Fruit fly (Drosophila melanogaster) whole organism, embryonic: ENCODE measurements around the gene Bap111.
A peak's percentile ranks its signal among the peaks of the same experiment; 100 is the strongest.

Experiments
- Abd-B ChIP-seq: fragments of 200-800 bp; sonication (Bioruptor generic); optimal IDR thresholded peaks from 2 replicates; lab custom pipeline; 2018; ENCODE audit warnings: missing biosample characterization, mild to moderate bottlenecking, missing genetic modification characterization, moderate library complexity
- BEAF-32 ChIP-seq: fragments of 200-800 bp; sonication (Bioruptor generic); optimal IDR thresholded peaks from 3 replicates; lab custom pipeline; 2017; ENCODE audit warnings: missing biosample characterization, missing genetic modification characterization, mild to moderate bottlenecking, moderate library complexity, missing genetic modification reagents
- CG10147 ChIP-seq: fragments of 200-800 bp; sonication (Bioruptor generic); optimal IDR thresholded peaks from 2 replicates; lab custom pipeline; 2019; ENCODE audit warnings: missing biosample characterization, mild to moderate bottlenecking, missing genetic modification characterization, moderate library complexity
- CG10431 ChIP-seq: fragments of 200-800 bp; sonication (Bioruptor generic); optimal IDR thresholded peaks from 3 replicates; lab custom pipeline; 2018; ENCODE audit warnings: missing biosample characterization, mild to moderate bottlenecking, missing genetic modification characterization
- CG10543 ChIP-seq: fragments of 200-800 bp; sonication (Bioruptor generic); optimal IDR thresholded peaks from 3 replicates; lab custom pipeline; 2017; ENCODE audit warnings: missing biosample characterization, mild to moderate bottlenecking, missing genetic modification characterization, moderate library complexity
- CG11085 ChIP-seq: fragments of 200-800 bp; sonication (Bioruptor generic); IDR thresholded peaks from 2 replicates; pipeline ENCODE4 v1.3.6; 2022; ENCODE audit warnings: missing biosample characterization, missing genetic modification characterization
- CG11093 ChIP-seq: fragments of 200-800 bp; sonication (Bioruptor generic); IDR thresholded peaks from 3 replicates; pipeline ENCODE4 v1.3.6; 2022; ENCODE audit warnings: missing biosample characterization, missing genetic modification characterization
- CG12744 ChIP-seq: fragments of 200-800 bp; sonication (Bioruptor generic); optimal IDR thresholded peaks from 2 replicates; lab custom pipeline; 2016; ENCODE audit warnings: missing biosample characterization, missing genetic modification characterization
- CG12942 ChIP-seq: fragments of 200-800 bp; sonication (Bioruptor generic); optimal IDR thresholded peaks from 3 replicates; lab custom pipeline; 2016; ENCODE audit warnings: missing biosample characterization, missing genetic modification characterization
- CG14050 ChIP-seq: fragments of 200-800 bp; sonication (Bioruptor generic); IDR thresholded peaks from 3 replicates; pipeline ENCODE4 v1.3.6; 2022; ENCODE audit warnings: missing biosample characterization, missing genetic modification characterization
- CG15073 ChIP-seq: fragments of 200-800 bp; sonication (Bioruptor generic); optimal IDR thresholded peaks from 2 replicates; lab custom pipeline; 2016; ENCODE audit warnings: missing biosample characterization, missing genetic modification characterization
- CG15514 ChIP-seq: fragments of 200-800 bp; sonication (Bioruptor generic); optimal IDR thresholded peaks from 3 replicates; lab custom pipeline; 2017; ENCODE audit warnings: missing biosample characterization, missing genetic modification characterization, mild to moderate bottlenecking, moderate library complexity, missing genetic modification reagents
- CG15601 ChIP-seq: fragments of 200-800 bp; sonication (Bioruptor generic); optimal IDR thresholded peaks from 3 replicates; lab custom pipeline; 2019; ENCODE audit warnings: missing biosample characterization, mild to moderate bottlenecking, missing genetic modification characterization, moderate library complexity
- CG16813 ChIP-seq: fragments of 200-800 bp; sonication (Bioruptor generic); IDR thresholded peaks from 3 replicates; pipeline ENCODE4 v1.3.6; 2022; ENCODE audit warnings: missing biosample characterization, missing genetic modification characterization; ENCODE audit not compliant: partially characterized antibody
- CG2120 ChIP-seq: fragments of 200-800 bp; sonication (Bioruptor generic); optimal IDR thresholded peaks from 3 replicates; lab custom pipeline; 2016; ENCODE audit warnings: missing biosample characterization, missing genetic modification characterization
- CG3065 ChIP-seq: fragments of 200-800 bp; sonication (Bioruptor generic); optimal IDR thresholded peaks from 2 replicates; lab custom pipeline; 2016; ENCODE audit warnings: missing biosample characterization, missing genetic modification characterization
- CG31224 ChIP-seq: fragments of 200-800 bp; sonication (Bioruptor generic); IDR thresholded peaks from 2 replicates; pipeline ENCODE4 v1.3.6; 2022; ENCODE audit warnings: missing biosample characterization, missing genetic modification characterization
- CG32767 ChIP-seq: fragments of 200-800 bp; sonication (Bioruptor generic); IDR thresholded peaks from 2 replicates; pipeline ENCODE4 v1.3.6; 2022; ENCODE audit warnings: missing biosample characterization, missing genetic modification characterization
- CG3281 ChIP-seq: fragments of 200-800 bp; sonication (Bioruptor generic); optimal IDR thresholded peaks from 3 replicates; lab custom pipeline; 2017; ENCODE audit warnings: missing biosample characterization, mild to moderate bottlenecking, missing genetic modification characterization
- CG3407 ChIP-seq: fragments of 200-800 bp; sonication (Bioruptor generic); optimal IDR thresholded peaks from 2 replicates; lab custom pipeline; 2018; ENCODE audit warnings: missing biosample characterization, mild to moderate bottlenecking, missing genetic modification characterization
- CG6254 ChIP-seq: fragments of 200-800 bp; sonication (Bioruptor generic); optimal IDR thresholded peaks from 3 replicates; lab custom pipeline; 2017; ENCODE audit warnings: mild to moderate bottlenecking, missing biosample characterization, missing genetic modification reagents, missing genetic modification characterization
- CG7372 ChIP-seq: fragments of 200-800 bp; sonication (Bioruptor generic); IDR thresholded peaks from 2 replicates; pipeline ENCODE4 v1.3.6; 2022; ENCODE audit warnings: missing biosample characterization, missing genetic modification characterization
- CG7786 ChIP-seq: fragments of 200-800 bp; sonication (Bioruptor generic); optimal IDR thresholded peaks from 2 replicates; lab custom pipeline; 2016; ENCODE audit warnings: missing biosample characterization, missing genetic modification characterization
- CG8290 ChIP-seq, 3 experiments: fragments of 200-800 bp; sonication (Bioruptor generic); optimal IDR thresholded peaks; 2 replicates each; lab custom pipeline; 2016 to 2019; ENCODE audit warnings: missing biosample characterization in 3 of 3, missing genetic modification characterization in 3 of 3, mild to moderate bottlenecking in 2 of 3, moderate library complexity in 1 of 3
- Dbx ChIP-seq: fragments of 200-800 bp; sonication (Bioruptor generic); IDR thresholded peaks from 3 replicates; pipeline ENCODE4 v1.3.6; 2022; ENCODE audit warnings: missing biosample characterization, missing genetic modification characterization
- Deaf1 ChIP-seq: fragments of 200-800 bp; optimal IDR thresholded peaks from 3 replicates; lab custom pipeline; 2019; ENCODE audit warnings: missing biosample characterization, mild to moderate bottlenecking, missing genetic modification characterization, moderate library complexity
- Dek ChIP-seq: fragments of 200-800 bp; sonication (Bioruptor generic); optimal IDR thresholded peaks from 3 replicates; lab custom pipeline; 2019; ENCODE audit warnings: missing biosample characterization, mild to moderate bottlenecking, missing genetic modification characterization, moderate library complexity
- Doc2 ChIP-seq: fragments of 200-800 bp; sonication (Bioruptor generic); IDR thresholded peaks from 2 replicates; pipeline ENCODE4 v1.3.6; 2022; ENCODE audit warnings: missing biosample characterization, missing genetic modification characterization
- Drgx ChIP-seq: fragments of 200-800 bp; sonication (Bioruptor generic); IDR thresholded peaks from 2 replicates; pipeline ENCODE4 v1.3.6; 2022; ENCODE audit warnings: missing biosample characterization, missing genetic modification characterization
- ERR ChIP-seq: fragments of 200-800 bp; sonication (Bioruptor generic); optimal IDR thresholded peaks from 2 replicates; lab custom pipeline; 2016; ENCODE audit warnings: missing biosample characterization, missing genetic modification characterization
- HLH3B ChIP-seq: fragments of 200-800 bp; sonication (Bioruptor generic); IDR thresholded peaks from 2 replicates; pipeline ENCODE4 v1.3.6; 2022; ENCODE audit warnings: missing biosample characterization, missing genetic modification characterization
- HmgD ChIP-seq: fragments of 200-800 bp; sonication (Bioruptor generic); optimal IDR thresholded peaks from 3 replicates; lab custom pipeline; 2016; ENCODE audit warnings: missing biosample characterization, missing genetic modification characterization
- Hr39 ChIP-seq: fragments of >200 bp; optimal IDR thresholded peaks from 2 replicates; lab custom pipeline; 2017
- Meics ChIP-seq: fragments of 200-800 bp; sonication (Bioruptor generic); optimal IDR thresholded peaks from 2 replicates; lab custom pipeline; 2017; ENCODE audit warnings: missing biosample characterization, mild to moderate bottlenecking, missing genetic modification characterization
- Neu2 ChIP-seq: fragments of 200-800 bp; sonication (Bioruptor generic); optimal IDR thresholded peaks from 3 replicates; lab custom pipeline; 2016; ENCODE audit warnings: missing biosample characterization, missing genetic modification characterization, borderline replicate concordance
- Spps ChIP-seq: fragments of 200-800 bp; sonication (Bioruptor generic); optimal IDR thresholded peaks from 2 replicates; lab custom pipeline; 2018; ENCODE audit warnings: missing biosample characterization, mild to moderate bottlenecking, missing genetic modification characterization
- Xbp1 ChIP-seq: fragments of 200-800 bp; sonication (Bioruptor generic); optimal IDR thresholded peaks from 3 replicates; lab custom pipeline; 2016; ENCODE audit warnings: missing biosample characterization, mild to moderate bottlenecking, missing genetic modification characterization
- br ChIP-seq: fragments of >200 bp; optimal IDR thresholded peaks from 2 replicates; lab custom pipeline; 2017
- crp ChIP-seq, 2 experiments: fragments of 200-800 bp; sonication (Bioruptor generic); optimal IDR thresholded peaks; 2 replicates in 1 of 2; 3 replicates in 1 of 2; lab custom pipeline; 2017; ENCODE audit warnings: missing biosample characterization in 2 of 2, missing genetic modification characterization in 2 of 2, mild to moderate bottlenecking in 1 of 2, moderate library complexity in 1 of 2
- en ChIP-seq: fragments of 200-800 bp; sonication (Bioruptor generic); optimal IDR thresholded peaks from 2 replicates; lab custom pipeline; 2016; ENCODE audit warnings: missing biosample characterization, missing genetic modification characterization
- fd96Cb ChIP-seq: fragments of 200-800 bp; sonication (Bioruptor generic); optimal IDR thresholded peaks from 2 replicates; lab custom pipeline; 2018; ENCODE audit warnings: missing biosample characterization, mild to moderate bottlenecking, missing genetic modification characterization, moderate library complexity
- insv ChIP-seq, 2 experiments: fragments of 200-800 bp; sonication (Bioruptor generic); optimal IDR thresholded peaks; 3 replicates each; lab custom pipeline; 2016 to 2018; ENCODE audit warnings: missing biosample characterization in 2 of 2, missing genetic modification characterization in 2 of 2
- mam ChIP-seq: fragments of 200-800 bp; sonication (Bioruptor generic); optimal IDR thresholded peaks from 3 replicates; lab custom pipeline; 2016; ENCODE audit warnings: missing biosample characterization, missing genetic modification characterization
- odd ChIP-seq: fragments of 200-800 bp; sonication (Bioruptor generic); optimal IDR thresholded peaks from 2 replicates; lab custom pipeline; 2017; ENCODE audit warnings: missing biosample characterization, mild to moderate bottlenecking, missing genetic modification characterization
- otp ChIP-seq: fragments of 200-800 bp; sonication (Bioruptor generic); IDR thresholded peaks from 3 replicates; pipeline ENCODE4, ENCODE4 v1.3.6; 2022; ENCODE audit warnings: missing biosample characterization, missing genetic modification characterization
- schlank ChIP-seq: fragments of 200-800 bp; sonication (Bioruptor generic); optimal IDR thresholded peaks from 2 replicates; lab custom pipeline; 2018; ENCODE audit warnings: missing biosample characterization, mild to moderate bottlenecking, missing genetic modification characterization
- seq ChIP-seq: fragments of 200-800 bp; sonication (Bioruptor generic); IDR thresholded peaks from 2 replicates; pipeline ENCODE4 v1.3.6; 2022; ENCODE audit warnings: missing biosample characterization, missing genetic modification characterization
- sna ChIP-seq: fragments of 200-800 bp; sonication (Bioruptor generic); IDR thresholded peaks from 2 replicates; pipeline ENCODE4 v1.3.6; 2022; ENCODE audit warnings: missing biosample characterization, missing genetic modification characterization; ENCODE audit not compliant: partially characterized antibody
- sob ChIP-seq: fragments of 200-800 bp; sonication (Bioruptor generic); IDR thresholded peaks from 2 replicates; pipeline ENCODE4 v1.3.6; 2022; ENCODE audit warnings: missing biosample characterization, missing genetic modification characterization
- unc-4 ChIP-seq: fragments of 200-800 bp; sonication (Bioruptor generic); IDR thresholded peaks from 2 replicates; pipeline ENCODE4 v1.3.6; 2022; ENCODE audit warnings: missing biosample characterization, missing genetic modification characterization; ENCODE audit not compliant: partially characterized antibody
- vfl ChIP-seq: fragments of 200-800 bp; sonication (Bioruptor generic); optimal IDR thresholded peaks from 2 replicates; lab custom pipeline; 2016; ENCODE audit warnings: missing biosample characterization, missing genetic modification characterization
- wek ChIP-seq: fragments of 200-800 bp; sonication (Bioruptor generic); optimal IDR thresholded peaks from 3 replicates; lab custom pipeline; 2018; ENCODE audit warnings: missing biosample characterization, mild to moderate bottlenecking, missing genetic modification characterization, moderate library complexity

Bap111 gene

DNA sequence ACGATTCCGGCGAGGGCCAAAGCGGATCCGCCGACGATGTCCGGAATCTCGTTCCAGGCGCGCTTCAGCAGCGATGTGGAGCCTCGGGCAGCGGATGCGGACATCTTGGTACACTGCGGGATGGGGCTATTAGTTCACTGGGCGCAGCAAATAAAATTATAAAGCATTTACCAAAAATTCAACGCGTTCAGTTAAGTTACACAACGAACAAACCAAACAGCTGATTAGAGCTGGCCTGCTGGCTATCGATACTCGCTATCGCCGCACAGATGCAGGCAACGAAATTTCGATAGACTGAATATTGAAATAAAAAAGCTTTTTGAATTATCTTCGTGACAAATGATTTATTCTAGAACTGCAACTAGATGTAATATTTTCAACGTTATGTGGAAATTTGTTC is 10.6 kb downstream of the Bap111 start, which contains the start of gene NdufA3 (continued):
- no peak for TF ChIP-seq Doc2 (GFP tag; lab: Robert Waterston, UW)
- TF ChIP-seq ERR: no peak
- no peak for TF ChIP-seq CG32767 (GFP tag; lab: Robert Waterston, UW)
- peak; percentile 82 for TF ChIP-seq BEAF-32 (GFP tag; lab: Kevin White, UChicago)
- TF ChIP-seq CG15601 (tag; lab: Kevin White, UChicago): no peak
- no peak for TF ChIP-seq Dbx (GFP tag; lab: Robert Waterston, UW)
- no peak for TF ChIP-seq Abd-B
- TF ChIP-seq Meics (GFP tag; lab: Kevin White, UChicago): no peak
- TF ChIP-seq wek (GFP tag; lab: Kevin White, UChicago): no peak
- no peak for TF ChIP-seq CG3281
- TF ChIP-seq Xbp1 (GFP tag; lab: Kevin White, UChicago): no peak
- no peak for TF ChIP-seq HLH3B (GFP tag; lab: Robert Waterston, UW)
- peak; percentile 3 to 87 for TF ChIP-seq crp (GFP tag; optimal IDR thresholded peaks at IDR 0.05; lab: Kevin White, UChicago)
- TF ChIP-seq CG12744 (GFP tag; lab: Kevin White, UChicago): no peak
- no peak for TF ChIP-seq Spps (tag; lab: Kevin White, UChicago)
- TF ChIP-seq CG10543 (GFP tag; lab: Kevin White, UChicago): no peak
- no peak for TF ChIP-seq insv (GFP tag; optimal IDR thresholded peaks at IDR 0.05; lab: Kevin White, UChicago)
- TF ChIP-seq CG15514 (GFP tag; lab: Kevin White, UChicago): peak; percentile 18
- TF ChIP-seq unc-4 (GFP tag; lab: Robert Waterston, UW): peak; percentile 79
- no peak for TF ChIP-seq Deaf1 (tag; lab: Kevin White, UChicago)
- peak; percentile 77 for TF ChIP-seq sna
- no peak for TF ChIP-seq CG7372 (GFP tag; lab: Robert Waterston, UW)
- no peak for TF ChIP-seq Hr39 (lab: Kevin White, UChicago)
- TF ChIP-seq br (lab: Kevin White, UChicago): no peak
- TF ChIP-seq Neu2 (GFP tag; lab: Kevin White, UChicago): no peak
- TF ChIP-seq CG3407 (GFP tag; lab: Kevin White, UChicago): no peak
- no peak for TF ChIP-seq mam (GFP tag; lab: Kevin White, UChicago)
- no peak for TF ChIP-seq CG2120 (GFP tag; lab: Kevin White, UChicago)
- no peak for TF ChIP-seq CG10431 (GFP tag; lab: Kevin White, UChicago)
- no peak for TF ChIP-seq CG12942 (GFP tag; lab: Kevin White, UChicago)
- no peak for TF ChIP-seq CG15073 (GFP tag; lab: Kevin White, UChicago)
- TF ChIP-seq CG11085 (GFP tag; lab: Robert Waterston, UW): no peak
- TF ChIP-seq CG31224 (GFP tag; lab: Robert Waterston, UW): no peak
- TF ChIP-seq CG8290 (GFP tag; optimal IDR thresholded peaks at IDR 0.05; lab: Kevin White, UChicago): no peak
- peak in 1 of 2 experiments; percentile 19 for TF ChIP-seq CG8290 (tag; optimal IDR thresholded peaks at IDR 0.05; lab: Kevin White, UChicago)
- TF ChIP-seq Dek (tag; lab: Kevin White, UChicago): no peak
- TF ChIP-seq CG16813 (GFP tag; lab: Robert Waterston, UW): peak; percentile 72
- no peak for TF ChIP-seq Drgx
- no peak for TF ChIP-seq schlank
- no peak for TF ChIP-seq HmgD (GFP tag; lab: Kevin White, UChicago)
- TF ChIP-seq CG7786 (GFP tag; lab: Kevin White, UChicago): no peak
- TF ChIP-seq seq (GFP tag; lab: Robert Waterston, UW): no peak
- TF ChIP-seq CG6254: no peak
- no peak for TF ChIP-seq CG11093 (GFP tag; lab: Robert Waterston, UW)
- TF ChIP-seq en (GFP tag; lab: Kevin White, UChicago): no peak
- no peak for TF ChIP-seq CG14050
- TF ChIP-seq CG10147 (GFP tag; lab: Kevin White, UChicago): no peak
- TF ChIP-seq odd (GFP tag; lab: Kevin White, UChicago): no peak
- no peak for TF ChIP-seq fd96Cb
- no peak for TF ChIP-seq vfl (GFP tag; lab: Kevin White, UChicago)
- TF ChIP-seq CG3065: no peak
- TF ChIP-seq sob (GFP tag; lab: Robert Waterston, UW): no peak
- no peak for TF ChIP-seq otp (GFP tag; lab: Robert Waterston, UW)
